Worm (Caenorhabditis elegans): ENCODE results near the gene C05D12.2.
A peak's percentile ranks its signal among the peaks of the same experiment; 100 is the strongest.

The C05D12.2 gene

DNA sequence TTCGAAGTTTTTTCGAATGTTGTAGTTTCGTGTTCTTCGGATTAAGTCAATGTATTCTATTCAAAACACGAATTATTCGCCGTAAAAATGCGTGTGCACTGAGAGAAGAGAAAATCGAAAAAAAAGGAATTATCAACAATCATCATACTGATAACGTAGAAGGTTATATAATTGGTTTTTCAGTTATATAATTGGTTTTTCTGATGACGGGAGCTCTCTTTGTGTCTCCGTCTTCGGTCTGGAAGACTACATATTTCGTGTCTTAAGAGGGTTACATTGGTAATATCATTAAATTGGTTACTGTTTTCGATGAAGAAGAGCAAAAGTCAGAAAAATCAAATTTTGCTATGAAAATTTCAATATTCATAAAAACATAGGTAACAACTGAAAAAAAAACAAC is 41.8 kb downstream of the C05D12.2 start:
- TF ChIP-seq flt-1 (GFP tag; IDR thresholded peaks at IDR 0.05) (no peak), aly-1 (tag; optimal IDR thresholded peaks at IDR 0.05) (no peak), scrt-1 (GFP tag; IDR thresholded peaks at IDR 0.05) (no peak), pes-1 (GFP tag; IDR thresholded peaks at IDR 0.05) (no peak), ama-1 (optimal IDR thresholded peaks at IDR 0.05) (no peak), F13C5.2 (tag; optimal IDR thresholded peaks at IDR 0.05) (no peak), sea-1 (GFP tag; conservative IDR thresholded peaks at IDR 0.05) (no peak), ets-7 (tag; optimal IDR thresholded peaks at IDR 0.05) (no peak), tbx-11 (GFP tag; IDR thresholded peaks at IDR 0.05) (no peak), tbx-37 (GFP tag; conservative IDR thresholded peaks at IDR 0.05) (no peak), hmg-4 (GFP tag; optimal IDR thresholded peaks at IDR 0.05) (no peak), hmbx-1 (tag; optimal IDR thresholded peaks at IDR 0.05) (no peak), tra-4 (tag; optimal IDR thresholded peaks at IDR 0.05) (no peak), B0310.2 (tag; optimal IDR thresholded peaks at IDR 0.05) (no peak), ceh-36 (tag; optimal IDR thresholded peaks at IDR 0.05) (no peak), hnd-1 (tag; optimal IDR thresholded peaks at IDR 0.05) (no peak)

DNA sequence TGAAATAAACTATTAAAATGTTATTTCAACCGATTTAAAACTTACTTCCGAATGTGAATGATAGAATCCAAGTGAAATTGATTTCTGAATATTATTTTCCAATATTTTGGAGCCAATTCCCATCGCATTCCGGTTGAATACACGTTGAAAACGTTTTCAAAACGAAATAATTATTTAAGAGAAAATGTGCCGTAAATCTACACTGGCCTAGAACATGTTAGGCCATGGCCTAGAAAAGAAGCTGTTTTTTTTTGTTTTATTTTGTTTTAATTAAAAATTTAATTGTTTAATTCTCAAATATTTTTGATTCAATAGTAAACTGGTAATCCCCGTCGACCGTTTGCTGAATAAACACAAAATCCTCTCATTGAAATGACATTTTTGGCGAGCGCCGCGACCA is 45.8 kb downstream of the C05D12.2 start:
- no peak for TF ChIP-seq ceh-13 (GFP tag; optimal IDR thresholded peaks at IDR 0.05)
- TF ChIP-seq B0310.2 (tag; optimal IDR thresholded peaks at IDR 0.05): no peak
- TF ChIP-seq aly-1 (tag; optimal IDR thresholded peaks at IDR 0.05): no peak
- no peak for TF ChIP-seq sea-1 (GFP tag; conservative IDR thresholded peaks at IDR 0.05)
- TF ChIP-seq ceh-36 (tag; optimal IDR thresholded peaks at IDR 0.05): no peak
- TF ChIP-seq hmbx-1 (tag; optimal IDR thresholded peaks at IDR 0.05): no peak
- no peak for TF ChIP-seq hnd-1 (tag; optimal IDR thresholded peaks at IDR 0.05)
- TF ChIP-seq ama-1 (optimal IDR thresholded peaks at IDR 0.05): no peak
- TF ChIP-seq flt-1 (GFP tag; IDR thresholded peaks at IDR 0.05): no peak
- no peak for TF ChIP-seq scrt-1 (GFP tag; IDR thresholded peaks at IDR 0.05)
- no peak for TF ChIP-seq ets-7 (tag; optimal IDR thresholded peaks at IDR 0.05)
- TF ChIP-seq F13C5.2 (tag; optimal IDR thresholded peaks at IDR 0.05): no peak
- TF ChIP-seq hmg-4 (GFP tag; optimal IDR thresholded peaks at IDR 0.05): no peak
- TF ChIP-seq pes-1 (GFP tag; IDR thresholded peaks at IDR 0.05): no peak
- TF ChIP-seq tbx-11 (GFP tag; IDR thresholded peaks at IDR 0.05): no peak
- no peak for TF ChIP-seq tra-4 (tag; optimal IDR thresholded peaks at IDR 0.05)
- no peak for TF ChIP-seq tbx-37 (GFP tag; conservative IDR thresholded peaks at IDR 0.05)

ce11 chrII:11464427-11464944 is 46.4 kb downstream of the C05D12.2 start, which contains the start of the genes aars-1 and rga-1:
TSS of gene aars-1 (minus strand) at chrII:11464497.
TSS of gene rga-1 (plus strand) at chrII:11464894.
- TF ChIP-seq ets-7 (tag; optimal IDR thresholded peaks at IDR 0.05) (peak; percentile 61), tbx-37 (GFP tag; conservative IDR thresholded peaks at IDR 0.05) (no peak; the same call in 1 of the 2 replicates), F13C5.2 (tag; optimal IDR thresholded peaks at IDR 0.05) (peak; percentile 27), flt-1 (GFP tag; IDR thresholded peaks at IDR 0.05) (no peak), hnd-1 (tag; optimal IDR thresholded peaks at IDR 0.05) (no peak)

DNA sequence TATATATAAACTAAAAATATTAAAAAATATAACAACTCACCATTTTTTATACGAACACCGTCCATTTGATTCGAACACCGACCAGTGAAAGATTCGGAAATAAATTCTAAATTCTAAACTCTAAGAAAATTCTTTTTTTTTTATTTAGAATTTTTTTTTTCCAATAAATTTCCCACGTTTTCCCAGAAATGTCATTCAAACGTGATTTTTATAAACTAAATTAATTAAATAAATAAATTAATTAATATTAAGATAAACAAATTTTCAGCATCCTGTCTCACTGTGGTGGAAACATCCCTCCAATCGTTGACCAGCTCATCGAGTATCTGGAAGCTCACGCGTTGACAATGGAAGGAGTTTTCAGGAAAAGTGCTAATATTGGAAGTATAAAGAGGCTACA is 49.4 kb downstream of the C05D12.2 start, which contains the start of gene klp-17:
klp-17 (minus strand) TSS at position 101 of the 400 bp plus-strand sequence.
- TF ChIP-seq hmbx-1 (tag; optimal IDR thresholded peaks at IDR 0.05): no peak
- no peak for TF ChIP-seq scrt-1 (GFP tag; IDR thresholded peaks at IDR 0.05)
- no peak for TF ChIP-seq aly-1 (tag; optimal IDR thresholded peaks at IDR 0.05)
- no peak for TF ChIP-seq flt-1 (GFP tag; IDR thresholded peaks at IDR 0.05)
- TF ChIP-seq ceh-36 (tag; optimal IDR thresholded peaks at IDR 0.05): no peak
- no peak for TF ChIP-seq ama-1 (optimal IDR thresholded peaks at IDR 0.05)
- no peak for TF ChIP-seq tbx-11 (GFP tag; IDR thresholded peaks at IDR 0.05)
- TF ChIP-seq pes-1 (GFP tag; IDR thresholded peaks at IDR 0.05): no peak
- no peak for TF ChIP-seq hnd-1 (tag; optimal IDR thresholded peaks at IDR 0.05)
- TF ChIP-seq ets-7 (tag; optimal IDR thresholded peaks at IDR 0.05): no peak
- no peak for TF ChIP-seq hmg-4 (GFP tag; optimal IDR thresholded peaks at IDR 0.05)
- no peak for TF ChIP-seq B0310.2 (tag; optimal IDR thresholded peaks at IDR 0.05)
- no peak for TF ChIP-seq ceh-13 (GFP tag; optimal IDR thresholded peaks at IDR 0.05)
- no peak for TF ChIP-seq sea-1 (GFP tag; conservative IDR thresholded peaks at IDR 0.05)
- TF ChIP-seq tbx-37 (GFP tag; conservative IDR thresholded peaks at IDR 0.05): no peak
- TF ChIP-seq tra-4 (tag; optimal IDR thresholded peaks at IDR 0.05): no peak
- TF ChIP-seq F13C5.2 (tag; optimal IDR thresholded peaks at IDR 0.05): no peak

ce11 chrII:11469574-11470108 is 51.5 kb downstream of the C05D12.2 start, which contains the start of gene cisd-1:
TSS of gene cisd-1 (minus strand) at chrII:11469624.
- TF ChIP-seq aly-1 (tag; optimal IDR thresholded peaks at IDR 0.05) (no peak), scrt-1 (GFP tag; IDR thresholded peaks at IDR 0.05) (no peak), B0310.2 (tag; optimal IDR thresholded peaks at IDR 0.05) (no peak)

DNA sequence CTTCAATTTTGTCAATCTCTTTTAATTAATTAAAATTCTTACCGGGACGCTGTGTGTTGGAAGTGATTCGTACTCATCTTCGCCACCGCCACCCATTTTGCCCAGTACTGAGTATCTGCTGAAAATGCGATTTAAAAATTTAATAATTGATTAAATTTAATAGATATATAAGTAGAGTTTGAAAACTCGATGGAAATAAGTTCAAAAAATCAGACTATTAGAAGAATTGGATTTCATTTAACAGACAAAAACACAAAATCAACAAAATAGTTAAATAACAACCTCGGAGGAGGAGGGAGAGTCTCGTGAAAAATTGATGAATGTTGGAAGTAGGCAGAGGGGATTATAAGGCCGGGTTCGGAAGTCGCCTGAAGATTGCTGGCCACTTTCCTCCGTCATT is 53.8 kb downstream of the C05D12.2 start, which contains the start of gene mfn-1:
mfn-1 (minus strand) TSS at position 101 of the 400 bp plus-strand sequence.
- TF ChIP-seq hmg-4 (GFP tag; optimal IDR thresholded peaks at IDR 0.05): no peak
- no peak for TF ChIP-seq B0310.2 (tag; optimal IDR thresholded peaks at IDR 0.05)
- TF ChIP-seq F13C5.2 (tag; optimal IDR thresholded peaks at IDR 0.05): no peak
- TF ChIP-seq tra-4 (tag; optimal IDR thresholded peaks at IDR 0.05): no peak
- TF ChIP-seq hmbx-1 (tag; optimal IDR thresholded peaks at IDR 0.05): no peak
- TF ChIP-seq aly-1 (tag; optimal IDR thresholded peaks at IDR 0.05): no peak
- no peak for TF ChIP-seq ets-7 (tag; optimal IDR thresholded peaks at IDR 0.05)

ce11 chrII:11472542-11472941 is 54.4 kb downstream of the C05D12.2 start:
- TF ChIP-seq ama-1 (optimal IDR thresholded peaks at IDR 0.05): no peak
- TF ChIP-seq scrt-1 (GFP tag; IDR thresholded peaks at IDR 0.05): no peak
- TF ChIP-seq ceh-13 (GFP tag; optimal IDR thresholded peaks at IDR 0.05): no peak

All from whole organism, early embryonic.